Fruit fly (Drosophila melanogaster) whole organism, embryonic: ENCODE measurements around the gene DCTN6-p27.
A peak's percentile ranks its signal among the peaks of the same experiment; 100 is the strongest.

ENCODE experiments used
- B-H2 ChIP-seq: fragments of 200-800 bp; sonication (Bioruptor generic); optimal IDR thresholded peaks from 2 replicates; lab custom pipeline; 2018; ENCODE audit warnings: missing biosample characterization, mild to moderate bottlenecking, missing genetic modification characterization
- BEAF-32 ChIP-seq: fragments of 200-800 bp; sonication (Bioruptor generic); optimal IDR thresholded peaks from 3 replicates; lab custom pipeline; 2017; ENCODE audit warnings: missing biosample characterization, missing genetic modification characterization, mild to moderate bottlenecking, moderate library complexity, missing genetic modification reagents
- Blimp-1 ChIP-seq: fragments of 200-800 bp; sonication (Bioruptor generic); optimal IDR thresholded peaks from 3 replicates; lab custom pipeline; 2018; ENCODE audit warnings: missing biosample characterization, missing genetic modification characterization, mild to moderate bottlenecking, moderate library complexity, missing genetic modification reagents
- CG10321 ChIP-seq: fragments of 200-800 bp; sonication (Bioruptor generic); IDR thresholded peaks from 2 replicates; pipeline ENCODE4 v1.3.6; 2022; ENCODE audit warnings: missing biosample characterization, missing genetic modification characterization
- CG11723 ChIP-seq: fragments of 200-800 bp; sonication (Bioruptor generic); optimal IDR thresholded peaks from 2 replicates; lab custom pipeline; 2017; ENCODE audit warnings: missing biosample characterization, mild to moderate bottlenecking, missing genetic modification characterization
- CG12659 ChIP-seq: fragments of 200-800 bp; sonication (Bioruptor generic); optimal IDR thresholded peaks from 3 replicates; lab custom pipeline; 2017; ENCODE audit warnings: mild to moderate bottlenecking, missing biosample characterization, missing genetic modification reagents, missing genetic modification characterization
- CG12744 ChIP-seq: fragments of 200-800 bp; sonication (Bioruptor generic); optimal IDR thresholded peaks from 2 replicates; lab custom pipeline; 2016; ENCODE audit warnings: missing biosample characterization, missing genetic modification characterization
- CG12942 ChIP-seq: fragments of 200-800 bp; sonication (Bioruptor generic); optimal IDR thresholded peaks from 3 replicates; lab custom pipeline; 2016; ENCODE audit warnings: missing biosample characterization, missing genetic modification characterization
- CG13287 ChIP-seq: fragments of 200-800 bp; sonication (Bioruptor generic); IDR thresholded peaks from 2 replicates; pipeline ENCODE4 v1.3.6; 2022; ENCODE audit warnings: missing biosample characterization, missing genetic modification characterization; ENCODE audit not compliant: partially characterized antibody
- CG14441 ChIP-seq: fragments of 200-800 bp; sonication (Bioruptor generic); IDR thresholded peaks from 2 replicates; pipeline ENCODE4 v1.3.6; 2022; ENCODE audit warnings: missing biosample characterization, missing genetic modification characterization
- CG15011 ChIP-seq: fragments of 200-800 bp; sonication (Bioruptor generic); optimal IDR thresholded peaks from 3 replicates; lab custom pipeline; 2018; ENCODE audit warnings: missing biosample characterization, mild to moderate bottlenecking, missing genetic modification characterization
- CG15073 ChIP-seq: fragments of 200-800 bp; sonication (Bioruptor generic); optimal IDR thresholded peaks from 2 replicates; lab custom pipeline; 2016; ENCODE audit warnings: missing biosample characterization, missing genetic modification characterization
- CG17361 ChIP-seq: fragments of 200-800 bp; sonication (Bioruptor generic); IDR thresholded peaks from 3 replicates; pipeline ENCODE4 v1.3.6; 2022; ENCODE audit warnings: missing biosample characterization, missing genetic modification characterization
- CG3065 ChIP-seq: fragments of 200-800 bp; sonication (Bioruptor generic); optimal IDR thresholded peaks from 2 replicates; lab custom pipeline; 2016; ENCODE audit warnings: missing biosample characterization, missing genetic modification characterization
- CG31388 ChIP-seq: fragments of 200-800 bp; sonication (Bioruptor generic); optimal IDR thresholded peaks from 2 replicates; lab custom pipeline; 2016; ENCODE audit warnings: missing biosample characterization, missing genetic modification characterization
- CG33557 ChIP-seq: fragments of 200-800 bp; sonication (Bioruptor generic); optimal IDR thresholded peaks from 2 replicates; lab custom pipeline; 2019; ENCODE audit warnings: missing biosample characterization, mild to moderate bottlenecking, missing genetic modification characterization, moderate library complexity
- CG34422 ChIP-seq: fragments of 200-800 bp; sonication (Bioruptor generic); IDR thresholded peaks from 3 replicates; pipeline ENCODE4 v1.3.6; 2022; ENCODE audit warnings: missing biosample characterization, missing genetic modification characterization
- CG3847 ChIP-seq: fragments of 200-800 bp; sonication (Bioruptor generic); IDR thresholded peaks from 2 replicates; pipeline ENCODE4 v1.3.6; 2022; ENCODE audit warnings: missing biosample characterization, missing genetic modification characterization
- CG6175 ChIP-seq: fragments of 200-800 bp; sonication (Bioruptor generic); IDR thresholded peaks from 3 replicates; pipeline ENCODE4 v1.3.6; 2022; ENCODE audit warnings: missing biosample characterization, missing genetic modification characterization
- CG6813 ChIP-seq: fragments of 200-800 bp; sonication (Bioruptor generic); optimal IDR thresholded peaks from 2 replicates; lab custom pipeline; 2017; ENCODE audit warnings: missing biosample characterization, missing genetic modification characterization, mild to moderate bottlenecking, moderate library complexity, missing genetic modification reagents
- CG6854 ChIP-seq: fragments of 200-800 bp; sonication (Bioruptor generic); optimal IDR thresholded peaks from 3 replicates; lab custom pipeline; 2017; ENCODE audit warnings: missing biosample characterization, mild to moderate bottlenecking, missing genetic modification characterization
- CG7271 ChIP-seq: fragments of 200-800 bp; sonication (Bioruptor generic); optimal IDR thresholded peaks from 2 replicates; lab custom pipeline; 2018; ENCODE audit warnings: missing biosample characterization, mild to moderate bottlenecking, missing genetic modification characterization, moderate library complexity
- Doc3 ChIP-seq: fragments of 200-800 bp; sonication (Bioruptor generic); IDR thresholded peaks from 3 replicates; pipeline ENCODE4 v1.3.6; 2022; ENCODE audit warnings: missing biosample characterization, missing genetic modification characterization; ENCODE audit not compliant: partially characterized antibody
- HLH54F ChIP-seq: fragments of 200-800 bp; sonication (Bioruptor generic); optimal IDR thresholded peaks from 3 replicates; lab custom pipeline; 2016; ENCODE audit warnings: missing biosample characterization, missing genetic modification characterization
- Hmr ChIP-seq: fragments of 200-800 bp; sonication (Bioruptor generic); optimal IDR thresholded peaks from 3 replicates; lab custom pipeline; 2017; ENCODE audit warnings: mild to moderate bottlenecking, missing biosample characterization, missing genetic modification reagents, missing genetic modification characterization
- Lim3 ChIP-seq: fragments of 200-800 bp; sonication (Bioruptor generic); IDR thresholded peaks from 2 replicates; pipeline ENCODE4 v1.3.6; 2022; ENCODE audit warnings: missing biosample characterization, missing genetic modification characterization
- Myb ChIP-seq: fragments of 200-800 bp; sonication (Bioruptor generic); optimal IDR thresholded peaks from 2 replicates; lab custom pipeline; 2016; ENCODE audit warnings: missing biosample characterization, missing genetic modification characterization
- Rfx ChIP-seq: fragments of 200-800 bp; sonication (Bioruptor generic); IDR thresholded peaks from 2 replicates; pipeline ENCODE4 v1.3.6; 2022; ENCODE audit warnings: missing biosample characterization, missing genetic modification characterization
- Vsx1 ChIP-seq: fragments of 200-800 bp; sonication (Bioruptor generic); optimal IDR thresholded peaks from 2 replicates; lab custom pipeline; 2017; ENCODE audit warnings: missing biosample characterization, mild to moderate bottlenecking, missing genetic modification characterization, missing genetic modification reagents
- al ChIP-seq: fragments of 200-800 bp; sonication (Bioruptor generic); IDR thresholded peaks from 2 replicates; pipeline ENCODE4 v1.3.6; 2022; ENCODE audit warnings: missing biosample characterization, missing genetic modification characterization
- cad ChIP-seq: fragments of >200 bp; optimal IDR thresholded peaks from 2 replicates; lab custom pipeline; 2017; ENCODE audit warnings: missing biosample characterization, missing genetic modification characterization
- cas ChIP-seq: fragments of 200-800 bp; sonication (Bioruptor generic); IDR thresholded peaks from 2 replicates; pipeline ENCODE4 v1.3.6; 2022; ENCODE audit warnings: missing biosample characterization, missing genetic modification characterization
- corto ChIP-seq: fragments of 200-800 bp; sonication (Bioruptor generic); optimal IDR thresholded peaks from 2 replicates; lab custom pipeline; 2016; ENCODE audit warnings: missing biosample characterization, mild to moderate bottlenecking, missing genetic modification characterization, moderate library complexity
- crc ChIP-seq: fragments of 200-800 bp; sonication (Bioruptor generic); optimal IDR thresholded peaks from 2 replicates; lab custom pipeline; 2016; ENCODE audit warnings: missing biosample characterization, missing genetic modification characterization
- dysf ChIP-seq: fragments of 200-800 bp; sonication (Bioruptor generic); IDR thresholded peaks from 3 replicates; pipeline ENCODE4 v1.3.6; 2022; ENCODE audit warnings: missing biosample characterization, missing genetic modification characterization
- ems ChIP-seq: fragments of 200-800 bp; sonication (Bioruptor generic); optimal IDR thresholded peaks from 3 replicates; lab custom pipeline; 2016; ENCODE audit warnings: missing biosample characterization, missing genetic modification characterization
- fd3F ChIP-seq: fragments of 200-800 bp; sonication (Bioruptor generic); optimal IDR thresholded peaks from 2 replicates; lab custom pipeline; 2018; ENCODE audit warnings: missing biosample characterization, mild to moderate bottlenecking, missing genetic modification characterization, moderate library complexity
- fd96Cb ChIP-seq: fragments of 200-800 bp; sonication (Bioruptor generic); optimal IDR thresholded peaks from 2 replicates; lab custom pipeline; 2018; ENCODE audit warnings: missing biosample characterization, mild to moderate bottlenecking, missing genetic modification characterization, moderate library complexity
- grau ChIP-seq: fragments of 200-800 bp; optimal IDR thresholded peaks from 3 replicates; lab custom pipeline; 2019; ENCODE audit warnings: missing biosample characterization, mild to moderate bottlenecking, missing genetic modification characterization, moderate library complexity
- her ChIP-seq: fragments of 200-800 bp; sonication (Bioruptor generic); optimal IDR thresholded peaks from 2 replicates; lab custom pipeline; 2016; ENCODE audit warnings: missing biosample characterization, missing genetic modification characterization
- mirr ChIP-seq: fragments of 200-800 bp; sonication (Bioruptor generic); optimal IDR thresholded peaks from 3 replicates; lab custom pipeline; 2018; ENCODE audit warnings: missing biosample characterization, mild to moderate bottlenecking, missing genetic modification characterization
- pfk ChIP-seq: fragments of 200-800 bp; sonication (Bioruptor generic); optimal IDR thresholded peaks from 2 replicates; lab custom pipeline; 2018; ENCODE audit warnings: missing biosample characterization, mild to moderate bottlenecking, missing genetic modification characterization, moderate library complexity
- prd ChIP-seq, 3 experiments: fragments of >200 bp in 2 of 3; fragments of 200-800 bp in 1 of 3; sonication (Bioruptor generic) in 1 of 3; optimal IDR thresholded peaks in 2 of 3; IDR thresholded peaks in 1 of 3; 2 replicates in 2 of 3; 3 replicates in 1 of 3; pipeline versions ENCODE4 v1.3.6 to Lab custom; 2017 to 2022; ENCODE audit warnings: missing biosample characterization in 1 of 3, missing genetic modification characterization in 1 of 3
- sd ChIP-seq: fragments of 200-800 bp; sonication (Bioruptor generic); optimal IDR thresholded peaks from 3 replicates; lab custom pipeline; 2018; ENCODE audit warnings: missing biosample characterization, mild to moderate bottlenecking, missing genetic modification characterization, moderate library complexity
- trem ChIP-seq: fragments of 200-800 bp; optimal IDR thresholded peaks from 3 replicates; lab custom pipeline; 2019; ENCODE audit warnings: missing biosample characterization, mild to moderate bottlenecking, missing genetic modification characterization, moderate library complexity
- tup ChIP-seq: fragments of 200-800 bp; sonication (Bioruptor generic); optimal IDR thresholded peaks from 2 replicates; lab custom pipeline; 2016; ENCODE audit warnings: missing biosample characterization, mild to moderate bottlenecking, missing genetic modification characterization, moderate library complexity
- vvl ChIP-seq: fragments of 200-800 bp; sonication (Bioruptor generic); IDR thresholded peaks from 2 replicates; pipeline ENCODE4 v1.3.6; 2022; ENCODE audit warnings: missing biosample characterization, missing genetic modification characterization
- wek ChIP-seq: fragments of 200-800 bp; sonication (Bioruptor generic); optimal IDR thresholded peaks from 3 replicates; lab custom pipeline; 2018; ENCODE audit warnings: missing biosample characterization, mild to moderate bottlenecking, missing genetic modification characterization, moderate library complexity
- z ChIP-seq: fragments of 200-800 bp; sonication (Bioruptor generic); IDR thresholded peaks from 3 replicates; pipeline ENCODE4 v1.3.6; 2022; ENCODE audit warnings: missing biosample characterization, missing genetic modification characterization

DCTN6-p27 gene

DNA sequence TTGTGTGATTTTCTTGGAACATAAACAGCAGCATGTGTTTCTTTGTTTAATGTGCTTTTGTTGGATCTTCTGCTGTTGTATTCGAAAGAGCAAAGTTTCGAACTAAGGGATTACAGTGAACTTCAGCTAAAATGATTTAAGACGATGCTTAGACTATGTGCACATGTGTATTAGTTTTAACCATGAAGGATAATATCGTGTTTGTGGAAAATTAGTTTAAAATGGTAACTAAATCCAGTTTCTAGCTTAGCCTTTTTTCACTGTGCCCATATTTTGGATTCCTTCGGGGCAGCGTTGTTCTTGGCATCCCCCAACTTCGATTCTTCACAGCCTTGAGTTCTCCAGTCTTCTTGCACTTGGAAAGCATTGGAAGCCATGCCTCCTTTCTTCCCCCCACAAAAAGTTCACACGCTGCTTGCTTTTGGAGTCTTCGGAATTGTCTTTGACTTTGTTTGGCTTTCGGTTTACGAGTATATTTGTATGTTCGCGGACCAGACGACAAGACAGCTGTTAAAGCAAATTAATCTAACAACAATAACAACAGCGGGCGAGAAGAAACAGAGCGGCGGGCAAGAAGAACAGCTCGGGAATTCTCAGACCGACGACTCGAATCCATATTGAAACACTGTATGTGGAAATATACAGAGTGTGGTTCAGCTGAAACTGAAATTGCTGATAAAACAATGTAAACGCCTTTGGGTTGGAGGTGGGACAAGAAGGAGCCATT is 8.3 kb downstream of the DCTN6-p27 start (continued):
- TF ChIP-seq corto (GFP tag; lab: Kevin White, UChicago), result no peak
- 0 out of 2 replicates have a peak, but pooled peaks have one; percentile 12 for TF ChIP-seq Rfx
- TF ChIP-seq CG15073 (GFP tag; lab: Kevin White, UChicago), result no peak
- TF ChIP-seq Hmr (GFP tag; lab: Kevin White, UChicago), result no peak
- peak; percentile 1 for TF ChIP-seq B-H2 (GFP tag; lab: Kevin White, UChicago)
- peak; percentile 11 for TF ChIP-seq wek (GFP tag; lab: Kevin White, UChicago)
- no peak for TF ChIP-seq CG13287
- no peak for TF ChIP-seq CG11723
- no peak for TF ChIP-seq CG14441 (GFP tag; lab: Robert Waterston, UW)
- peak; percentile 11 for TF ChIP-seq CG33557 (GFP tag; lab: Kevin White, UChicago)
- TF ChIP-seq Lim3, result no peak
- no peak for TF ChIP-seq Doc3
- no peak for TF ChIP-seq CG31388 (GFP tag; lab: Kevin White, UChicago)
- TF ChIP-seq HLH54F (GFP tag; lab: Kevin White, UChicago), result no peak
- peak; percentile 48 for TF ChIP-seq grau
- TF ChIP-seq al (GFP tag; lab: Robert Waterston, UW), result no peak
- peak; percentile 13 for TF ChIP-seq mirr
- 0 out of 3 replicates have a peak, but pooled peaks have one; percentile 10 for TF ChIP-seq z
- TF ChIP-seq fd3F (GFP tag; lab: Kevin White, UChicago), result peak; percentile 7
- TF ChIP-seq CG12659 (GFP tag; lab: Kevin White, UChicago), result peak; percentile 44
- 0 out of 3 replicates have a peak, but pooled peaks have one; percentile 16 for TF ChIP-seq CG17361
- no peak for TF ChIP-seq CG12942 (GFP tag; lab: Kevin White, UChicago)
- peak; percentile 12 for TF ChIP-seq pfk (GFP tag; lab: Kevin White, UChicago)
- no peak for TF ChIP-seq ems (GFP tag; lab: Kevin White, UChicago)
- peak; percentile 31; the same call in 1 of the 3 replicates for TF ChIP-seq dysf (GFP tag; lab: Robert Waterston, UW)
- TF ChIP-seq vvl, result peak; percentile 9; the same call in 1 of the 2 replicates
- no peak for TF ChIP-seq CG12744 (GFP tag; lab: Kevin White, UChicago)
- TF ChIP-seq crc (GFP tag; lab: Kevin White, UChicago), result no peak
- TF ChIP-seq CG3065, result no peak
- no peak for TF ChIP-seq CG3847
- peak; percentile 8 for TF ChIP-seq Vsx1 (GFP tag; lab: Kevin White, UChicago)
- no peak for TF ChIP-seq her (GFP tag; lab: Kevin White, UChicago)
- TF ChIP-seq prd (optimal IDR thresholded peaks at IDR 0.05; lab: Kevin White, UChicago), result no peak
- peak; percentile 24; the same call in 1 of the 3 replicates for TF ChIP-seq prd (GFP tag; IDR thresholded peaks at IDR 0.05; lab: Robert Waterston, UW)
- TF ChIP-seq cad, result no peak
- TF ChIP-seq CG34422 (GFP tag; lab: Robert Waterston, UW), result no peak
- no peak for TF ChIP-seq CG6175
- TF ChIP-seq CG15011 (GFP tag; lab: Kevin White, UChicago), result no peak
- TF ChIP-seq tup (GFP tag; lab: Kevin White, UChicago), result no peak
- TF ChIP-seq CG7271 (tag; lab: Kevin White, UChicago), result peak; percentile 20
- TF ChIP-seq Blimp-1 (GFP tag; lab: Kevin White, UChicago), result peak; percentile 29
- no peak for TF ChIP-seq cas (GFP tag; lab: Robert Waterston, UW)
- TF ChIP-seq CG6813 (GFP tag; lab: Kevin White, UChicago), result peak; percentile 47
- TF ChIP-seq trem, result no peak
- TF ChIP-seq CG6854 (GFP tag; lab: Kevin White, UChicago), result no peak
- TF ChIP-seq sd (tag; lab: Kevin White, UChicago), result peak; percentile 22
- peak; percentile 14 for TF ChIP-seq fd96Cb
- TF ChIP-seq Myb (GFP tag; lab: Kevin White, UChicago), result no peak
- TF ChIP-seq BEAF-32 (GFP tag; lab: Kevin White, UChicago), result no peak
- TF ChIP-seq CG10321 (GFP tag; lab: Robert Waterston, UW), result no peak
